Fruit fly (Drosophila melanogaster) whole organism, embryonic: ENCODE results near the gene mAcon1.

ENCODE experiments used
- B-H2 ChIP-seq: fragments of 200-800 bp; sonication (Bioruptor generic); optimal IDR thresholded peaks from 2 replicates; lab custom pipeline; 2018; ENCODE audit warnings: missing biosample characterization, mild to moderate bottlenecking, missing genetic modification characterization
- CG10321 ChIP-seq: fragments of 200-800 bp; sonication (Bioruptor generic); IDR thresholded peaks from 2 replicates; pipeline ENCODE4 v1.3.6; 2022; ENCODE audit warnings: missing biosample characterization, missing genetic modification characterization
- CG11723 ChIP-seq: fragments of 200-800 bp; sonication (Bioruptor generic); optimal IDR thresholded peaks from 2 replicates; lab custom pipeline; 2017; ENCODE audit warnings: missing biosample characterization, mild to moderate bottlenecking, missing genetic modification characterization
- CG12659 ChIP-seq: fragments of 200-800 bp; sonication (Bioruptor generic); optimal IDR thresholded peaks from 3 replicates; lab custom pipeline; 2017; ENCODE audit warnings: mild to moderate bottlenecking, missing biosample characterization, missing genetic modification reagents, missing genetic modification characterization
- CG12942 ChIP-seq: fragments of 200-800 bp; sonication (Bioruptor generic); optimal IDR thresholded peaks from 3 replicates; lab custom pipeline; 2016; ENCODE audit warnings: missing biosample characterization, missing genetic modification characterization
- CG13123 ChIP-seq: fragments of 200-800 bp; sonication (Bioruptor generic); optimal IDR thresholded peaks from 2 replicates; lab custom pipeline; 2016; ENCODE audit warnings: missing biosample characterization, missing genetic modification characterization
- CG13624 ChIP-seq: fragments of 200-800 bp; sonication (Bioruptor generic); optimal IDR thresholded peaks from 2 replicates; lab custom pipeline; 2016; ENCODE audit warnings: missing biosample characterization, missing genetic modification characterization
- CG14860 ChIP-seq: fragments of 200-800 bp; sonication (Bioruptor generic); IDR thresholded peaks from 3 replicates; pipeline ENCODE4 v1.3.6; 2022; ENCODE audit warnings: missing biosample characterization, missing genetic modification characterization; ENCODE audit not compliant: partially characterized antibody
- CG14965 ChIP-seq: fragments of 200-800 bp; sonication (Bioruptor generic); optimal IDR thresholded peaks from 2 replicates; lab custom pipeline; 2016; ENCODE audit warnings: missing biosample characterization, missing genetic modification characterization, borderline replicate concordance
- CG15514 ChIP-seq: fragments of 200-800 bp; sonication (Bioruptor generic); optimal IDR thresholded peaks from 3 replicates; lab custom pipeline; 2017; ENCODE audit warnings: missing biosample characterization, missing genetic modification characterization, mild to moderate bottlenecking, moderate library complexity, missing genetic modification reagents
- CG4282 ChIP-seq: fragments of 200-800 bp; sonication (Bioruptor generic); optimal IDR thresholded peaks from 2 replicates; lab custom pipeline; 2016; ENCODE audit warnings: missing biosample characterization, missing genetic modification characterization
- CG4360 ChIP-seq: fragments of 200-800 bp; sonication (Bioruptor generic); IDR thresholded peaks from 2 replicates; pipeline ENCODE4 v1.3.6; 2022; ENCODE audit warnings: missing biosample characterization, missing genetic modification characterization
- CG43689 ChIP-seq: fragments of 200-800 bp; sonication (Bioruptor generic); IDR thresholded peaks from 2 replicates; pipeline ENCODE4 v1.3.6; 2022; ENCODE audit warnings: missing biosample characterization, missing genetic modification characterization
- CG4617 ChIP-seq: fragments of 200-800 bp; sonication (Bioruptor generic); optimal IDR thresholded peaks from 3 replicates; lab custom pipeline; 2016; ENCODE audit warnings: missing biosample characterization, missing genetic modification characterization, borderline replicate concordance
- CG6791 ChIP-seq: fragments of 200-800 bp; sonication (Bioruptor generic); IDR thresholded peaks from 3 replicates; pipeline ENCODE4 v1.3.6; 2022; ENCODE audit warnings: missing biosample characterization, missing genetic modification characterization; ENCODE audit not compliant: partially characterized antibody
- CG8765 ChIP-seq: fragments of 200-800 bp; sonication (Bioruptor generic); IDR thresholded peaks from 2 replicates; pipeline ENCODE4 v1.3.6; 2022; ENCODE audit warnings: missing biosample characterization, missing genetic modification characterization
- CTCF ChIP-seq: fragments of 200-800 bp; sonication (Bioruptor generic); optimal IDR thresholded peaks from 2 replicates; lab custom pipeline; 2017; ENCODE audit warnings: missing biosample characterization, mild to moderate bottlenecking, missing genetic modification characterization, moderate library complexity
- D ChIP-seq, 2 experiments: fragments of 200-800 bp in 1 of 2; fragments of >200 bp in 1 of 2; sonication (Bioruptor generic) in 1 of 2; optimal IDR thresholded peaks; 2 replicates in 1 of 2; 3 replicates in 1 of 2; lab custom pipeline; 2017; ENCODE audit warnings: mild to moderate bottlenecking in 1 of 2, missing biosample characterization in 1 of 2, missing genetic modification characterization in 1 of 2, missing genetic modification reagents in 1 of 2
- Dfd ChIP-seq, 2 experiments: fragments of >200 bp; optimal IDR thresholded peaks; 2 replicates each; lab custom pipeline; 2017; ENCODE audit warnings: missing biosample characterization in 2 of 2, missing genetic modification characterization in 2 of 2
- Dref ChIP-seq: fragments of 200-800 bp; sonication (Bioruptor generic); IDR thresholded peaks from 2 replicates; pipeline ENCODE4 v1.3.6; 2022; ENCODE audit warnings: missing biosample characterization, missing genetic modification characterization
- E2f2 ChIP-seq: fragments of 200-800 bp; sonication (Bioruptor generic); IDR thresholded peaks from 2 replicates; pipeline ENCODE4 v1.3.6; 2022; ENCODE audit warnings: missing biosample characterization, missing genetic modification characterization
- GATAe ChIP-seq: fragments of 200-800 bp; sonication (Bioruptor generic); conservative IDR thresholded peaks from 2 replicates; pipeline ENCODE4 v1.3.6; 2022; ENCODE audit warnings: missing biosample characterization, missing genetic modification characterization
- HLH4C ChIP-seq: fragments of 200-800 bp; sonication (Bioruptor generic); IDR thresholded peaks from 3 replicates; pipeline ENCODE4 v1.3.6; 2022; ENCODE audit warnings: missing biosample characterization, missing genetic modification characterization; ENCODE audit not compliant: partially characterized antibody
- Hmr ChIP-seq: fragments of 200-800 bp; sonication (Bioruptor generic); optimal IDR thresholded peaks from 3 replicates; lab custom pipeline; 2017; ENCODE audit warnings: mild to moderate bottlenecking, missing biosample characterization, missing genetic modification reagents, missing genetic modification characterization
- Hr39 ChIP-seq: fragments of >200 bp; optimal IDR thresholded peaks from 2 replicates; lab custom pipeline; 2017
- Hr78 ChIP-seq, 2 experiments: fragments of 200-800 bp in 1 of 2; fragments of >200 bp in 1 of 2; sonication (Bioruptor generic) in 1 of 2; optimal IDR thresholded peaks; 2 replicates each; lab custom pipeline; 2017 to 2019; ENCODE audit warnings: missing biosample characterization in 2 of 2, missing genetic modification characterization in 2 of 2, mild to moderate bottlenecking in 1 of 2, moderate library complexity in 1 of 2
- Nf-YB ChIP-seq: fragments of 200-800 bp; sonication (Bioruptor generic); optimal IDR thresholded peaks from 3 replicates; lab custom pipeline; 2019; ENCODE audit warnings: missing biosample characterization, mild to moderate bottlenecking, missing genetic modification characterization, moderate library complexity
- Poxn ChIP-seq: fragments of 200-800 bp; sonication (Bioruptor generic); IDR thresholded peaks from 2 replicates; pipeline ENCODE4 v1.3.6; 2022; ENCODE audit warnings: missing biosample characterization, missing genetic modification characterization
- Tbp ChIP-seq: fragments of >200 bp; optimal IDR thresholded peaks from 2 replicates; lab custom pipeline; 2018; ENCODE audit warnings: missing biosample characterization, missing genetic modification characterization
- Trl ChIP-seq, 3 experiments: fragments of >200 bp in 2 of 3; fragments of 200-800 bp in 1 of 3; sonication (Bioruptor generic) in 1 of 3; optimal IDR thresholded peaks; 2 replicates in 1 of 3; 3 replicates in 2 of 3; lab custom pipeline; 2016 to 2017; ENCODE audit warnings: missing biosample characterization in 1 of 3, missing genetic modification characterization in 1 of 3
- YL-1 ChIP-seq: fragments of 200-800 bp; sonication (Bioruptor generic); optimal IDR thresholded peaks from 3 replicates; lab custom pipeline; 2017; ENCODE audit warnings: missing biosample characterization, mild to moderate bottlenecking, missing genetic modification characterization
- amos ChIP-seq: fragments of 200-800 bp; sonication (Bioruptor generic); IDR thresholded peaks from 2 replicates; pipeline ENCODE4 v1.3.6; 2022; ENCODE audit warnings: missing biosample characterization, missing genetic modification characterization; ENCODE audit not compliant: partially characterized antibody
- dati ChIP-seq: fragments of 200-800 bp; sonication (Bioruptor generic); IDR thresholded peaks from 2 replicates; pipeline ENCODE4 v1.3.6; 2022; ENCODE audit warnings: missing biosample characterization, missing genetic modification characterization
- ewg ChIP-seq: fragments of 200-800 bp; sonication (Bioruptor generic); optimal IDR thresholded peaks from 3 replicates; lab custom pipeline; 2017; ENCODE audit warnings: mild to moderate bottlenecking, missing biosample characterization, missing genetic modification reagents, missing genetic modification characterization
- exex ChIP-seq: fragments of 200-800 bp; sonication (Bioruptor generic); optimal IDR thresholded peaks from 4 replicates; lab custom pipeline; 2018; ENCODE audit warnings: missing biosample characterization, mild to moderate bottlenecking, missing genetic modification characterization, moderate library complexity
- gcm2 ChIP-seq: fragments of 200-800 bp; sonication (Bioruptor generic); optimal IDR thresholded peaks from 2 replicates; lab custom pipeline; 2016; ENCODE audit warnings: missing biosample characterization, missing genetic modification characterization
- grn ChIP-seq: fragments of 200-800 bp; sonication (Bioruptor generic); optimal IDR thresholded peaks from 3 replicates; lab custom pipeline; 2017; ENCODE audit warnings: missing biosample characterization, missing genetic modification characterization
- hb ChIP-seq: fragments of 200-800 bp; sonication (Bioruptor generic); IDR thresholded peaks from 3 replicates; pipeline ENCODE4 v1.3.6; 2022; ENCODE audit warnings: missing biosample characterization, missing genetic modification characterization; ENCODE audit not compliant: partially characterized antibody
- hth ChIP-seq: fragments of >200 bp; optimal IDR thresholded peaks from 2 replicates; lab custom pipeline; 2017; ENCODE audit warnings: inconsistent platforms
- lola ChIP-seq, 3 experiments: fragments of >200 bp in 2 of 3; fragments of 200-800 bp in 1 of 3; sonication (Bioruptor generic) in 1 of 3; optimal IDR thresholded peaks; 2 replicates each; lab custom pipeline; 2017 to 2019; ENCODE audit warnings: missing biosample characterization in 3 of 3, missing genetic modification characterization in 3 of 3, mild to moderate bottlenecking in 1 of 3, moderate library complexity in 1 of 3
- lov ChIP-seq, 2 experiments: fragments of 200-800 bp in 1 of 2; fragments of >200 bp in 1 of 2; sonication (Bioruptor generic) in 1 of 2; IDR thresholded peaks in 1 of 2; optimal IDR thresholded peaks in 1 of 2; 2 replicates in 1 of 2; 3 replicates in 1 of 2; pipeline versions ENCODE4 v1.3.6 to Lab custom; 2017 to 2022; ENCODE audit warnings: missing biosample characterization in 1 of 2, missing genetic modification characterization in 1 of 2
- luna ChIP-seq: fragments of 200-800 bp; sonication (Bioruptor generic); optimal IDR thresholded peaks from 2 replicates; lab custom pipeline; 2016; ENCODE audit warnings: missing biosample characterization, missing genetic modification characterization
- p53 ChIP-seq: fragments of 200-800 bp; sonication (Bioruptor generic); optimal IDR thresholded peaks from 2 replicates; lab custom pipeline; 2016; ENCODE audit warnings: missing biosample characterization, missing genetic modification characterization
- phol ChIP-seq: fragments of 200-800 bp; sonication (Bioruptor generic); optimal IDR thresholded peaks from 3 replicates; lab custom pipeline; 2018; ENCODE audit warnings: missing biosample characterization, mild to moderate bottlenecking, missing genetic modification characterization, moderate library complexity
- pros ChIP-seq: fragments of 200-800 bp; sonication (Bioruptor generic); optimal IDR thresholded peaks from 3 replicates; lab custom pipeline; 2019; ENCODE audit warnings: missing biosample characterization, mild to moderate bottlenecking, missing genetic modification characterization, moderate library complexity
- tap ChIP-seq: fragments of 200-800 bp; optimal IDR thresholded peaks from 3 replicates; lab custom pipeline; 2019; ENCODE audit warnings: missing biosample characterization, mild to moderate bottlenecking, missing genetic modification characterization, moderate library complexity
- usp ChIP-seq: fragments of >200 bp; optimal IDR thresholded peaks from 2 replicates; lab custom pipeline; 2017; ENCODE audit warnings: missing biosample characterization, missing genetic modification characterization
- vfl ChIP-seq: fragments of 200-800 bp; sonication (Bioruptor generic); optimal IDR thresholded peaks from 2 replicates; lab custom pipeline; 2016; ENCODE audit warnings: missing biosample characterization, missing genetic modification characterization
- wdn ChIP-seq: fragments of 200-800 bp; sonication (Bioruptor generic); IDR thresholded peaks from 2 replicates; pipeline ENCODE4 v1.3.6; 2022; ENCODE audit warnings: missing biosample characterization, missing genetic modification characterization
- yki ChIP-seq: fragments of >200 bp; optimal IDR thresholded peaks from 3 replicates; lab custom pipeline; 2018

The mAcon1 gene

DNA sequence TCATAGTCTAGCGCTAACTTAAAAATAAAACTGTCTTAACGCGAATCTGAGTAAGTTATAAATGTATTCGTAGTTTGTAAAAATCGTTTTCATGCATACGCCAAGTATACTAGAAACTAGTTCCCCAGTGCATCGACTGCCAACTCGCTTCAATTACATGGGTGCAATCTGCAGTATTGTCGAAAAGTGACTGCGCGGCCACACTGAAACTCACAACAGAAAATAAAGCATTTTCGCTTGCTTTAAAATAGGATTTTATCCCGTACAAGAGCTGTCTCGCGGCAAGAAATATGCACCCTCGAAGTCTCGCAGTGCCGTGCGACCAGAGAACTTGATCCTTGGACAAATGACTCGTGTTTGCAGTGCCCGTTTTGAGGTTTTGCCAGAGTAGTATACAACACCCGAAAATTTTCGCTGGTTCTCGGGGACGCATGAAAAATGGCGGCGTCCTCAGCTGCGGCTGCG is 52.8 kb downstream of the mAcon1 start, which contains the start of gene CG8677 (continued):
- TF ChIP-seq GATAe (GFP tag; lab: Robert Waterston, UW) (no peak), CG4282 (no peak), hb (GFP tag; lab: Robert Waterston, UW) (no peak), hth (lab: Kevin White, UChicago) (no peak), CG12942 (GFP tag; lab: Kevin White, UChicago) (no peak), CG13624 (no peak), CG13123 (GFP tag; lab: Kevin White, UChicago) (no peak), CG14965 (no peak), lov (optimal IDR thresholded peaks at IDR 0.05; lab: Kevin White, UChicago) (no peak), lov (GFP tag; IDR thresholded peaks at IDR 0.05; lab: Robert Waterston, UW) (no peak), grn (GFP tag; lab: Kevin White, UChicago) (no peak), B-H2 (GFP tag; lab: Kevin White, UChicago) (no peak), Hr78 (GFP tag; optimal IDR thresholded peaks at IDR 0.05; lab: Kevin White, UChicago) (no peak), Dfd (GFP tag; optimal IDR thresholded peaks at IDR 0.05; lab: Kevin White, UChicago) (no peak), Nf-YB (GFP tag; lab: Kevin White, UChicago) (no peak), exex (tag; lab: Kevin White, UChicago) (no peak), CG12659 (GFP tag; lab: Kevin White, UChicago) (peak; percentile 71), E2f2 (GFP tag; lab: Robert Waterston, UW) (no peak), YL-1 (GFP tag; lab: Kevin White, UChicago) (peak; percentile 69), pros (no peak), Trl (optimal IDR thresholded peaks at IDR 0.05; lab: Kevin White, UChicago) (no peak), Trl (GFP tag; optimal IDR thresholded peaks at IDR 0.05; lab: Kevin White, UChicago) (no peak), HLH4C (GFP tag; lab: Robert Waterston, UW) (peak; percentile 42; the same call in 1 of the 3 replicates), gcm2 (GFP tag; lab: Kevin White, UChicago) (no peak), Poxn (no peak), Tbp (GFP tag; lab: Kevin White, UChicago) (no peak), CG4617 (GFP tag; lab: Kevin White, UChicago) (peak; percentile 62), p53 (GFP tag; lab: Kevin White, UChicago) (peak; percentile 11), CG10321 (no peak), lola (GFP tag; optimal IDR thresholded peaks at IDR 0.05; lab: Kevin White, UChicago) (no peak), tap (tag; lab: Kevin White, UChicago) (no peak), vfl (no peak), usp (no peak), CG15514 (GFP tag; lab: Kevin White, UChicago) (peak; percentile 98), phol (tag; lab: Kevin White, UChicago) (peak; percentile 90), CG8765 (GFP tag; lab: Robert Waterston, UW) (no peak), CG43689 (GFP tag; lab: Robert Waterston, UW) (no peak), D (optimal IDR thresholded peaks at IDR 0.05; lab: Kevin White, UChicago) (no peak), D (GFP tag; optimal IDR thresholded peaks at IDR 0.05; lab: Kevin White, UChicago) (no peak), CTCF (peak; percentile 2), luna (GFP tag; lab: Kevin White, UChicago) (no peak), CG6791 (GFP tag; lab: Robert Waterston, UW) (peak; percentile 51; the same call in 2 of the 3 replicates), CG14860 (GFP tag; lab: Robert Waterston, UW) (no peak), Hr39 (lab: Kevin White, UChicago) (no peak), yki (lab: Kevin White, UChicago) (no peak), amos (GFP tag; lab: Robert Waterston, UW) (peak; percentile 46; the same call in 1 of the 2 replicates), Hmr (GFP tag; lab: Kevin White, UChicago) (no peak), Dref (GFP tag; lab: Robert Waterston, UW) (peak; percentile 32; the same call in 1 of the 2 replicates), CG11723 (GFP tag; lab: Kevin White, UChicago) (no peak), ewg (GFP tag; lab: Kevin White, UChicago) (no peak), wdn (GFP tag; lab: Robert Waterston, UW) (no peak), dati (GFP tag; lab: Robert Waterston, UW) (no peak), CG4360 (GFP tag; lab: Robert Waterston, UW) (no peak)
